Worm (Caenorhabditis elegans) whole organism, L2 larva: Measurements from ENCODE around the gene fbxb-43.
"Not testable (repeated sequence)": the region's sequence is repeated elsewhere in the genome, so short reads cannot be mapped to it uniquely, and the experiment has no call there.

Experiments
- C34F6.9 ChIP-seq: fragments of 150-350 bp; optimal IDR thresholded peaks from 2 replicates; lab custom pipeline; 2014; ENCODE audit warnings: missing biosample characterization, missing genetic modification characterization
- F13H6.1 ChIP-seq: sonication (generic microtip); optimal IDR thresholded peaks from 2 replicates; lab custom pipeline; 2016; ENCODE audit warnings: missing genetic modification characterization, missing compliant biosample characterization
- Y55F3AM.14 ChIP-seq: fragments of 200-800 bp; sonication (Bioruptor generic); optimal IDR thresholded peaks from 2 replicates; lab custom pipeline; 2018; ENCODE audit warnings: mild to moderate bottlenecking, missing genetic modification characterization, missing compliant biosample characterization
- aly-2 ChIP-seq: fragments of 150-350 bp; optimal IDR thresholded peaks from 2 replicates; lab custom pipeline; 2014; ENCODE audit warnings: missing biosample characterization, missing genetic modification characterization
- ama-1 ChIP-seq: fragments of 150-350 bp; optimal IDR thresholded peaks from 2 replicates; lab custom pipeline; 2018; ENCODE audit warnings: inconsistent platforms
- blmp-1 ChIP-seq: sonication (generic microtip); optimal IDR thresholded peaks from 2 replicates; lab custom pipeline; 2017; ENCODE audit warnings: missing genetic modification characterization, mild to moderate bottlenecking, missing compliant biosample characterization, antibody characterized with exemption, moderate library complexity; ENCODE audit not compliant: insufficient read depth
- ceh-16 ChIP-seq: fragments of 150-350 bp; optimal IDR thresholded peaks from 2 replicates; lab custom pipeline; 2014; ENCODE audit warnings: missing biosample characterization, missing genetic modification characterization
- ceh-82 ChIP-seq: fragments of 150-350 bp; optimal IDR thresholded peaks from 2 replicates; lab custom pipeline; 2014; ENCODE audit warnings: missing biosample characterization, missing genetic modification characterization
- crh-2 ChIP-seq: sonication (generic microtip); optimal IDR thresholded peaks from 2 replicates; lab custom pipeline; 2017; ENCODE audit warnings: missing biosample characterization, missing genetic modification characterization
- dmd-4 ChIP-seq: sonication (generic microtip); optimal IDR thresholded peaks from 2 replicates; lab custom pipeline; 2017; ENCODE audit warnings: missing biosample characterization, missing genetic modification characterization
- egl-27 ChIP-seq: sonication (generic microtip); optimal IDR thresholded peaks from 3 replicates; lab custom pipeline; 2017; ENCODE audit warnings: missing biosample characterization, missing genetic modification reagents, missing genetic modification characterization
- elt-1 ChIP-seq: fragments of 150-350 bp; optimal IDR thresholded peaks from 2 replicates; lab custom pipeline; 2014; ENCODE audit warnings: missing biosample characterization, missing genetic modification characterization
- gmeb-1 ChIP-seq: fragments of 150-350 bp; optimal IDR thresholded peaks from 2 replicates; lab custom pipeline; 2014; ENCODE audit warnings: missing biosample characterization, missing genetic modification characterization
- lin-11 ChIP-seq: fragments of 150-350 bp; sonication (generic microtip); optimal IDR thresholded peaks from 2 replicates; lab custom pipeline; 2014; ENCODE audit warnings: missing biosample characterization, missing genetic modification characterization, inconsistent platforms, mixed read lengths
- lin-13 ChIP-seq: fragments of 150-350 bp; optimal IDR thresholded peaks from 2 replicates; lab custom pipeline; 2014; ENCODE audit warnings: missing biosample characterization, missing genetic modification reagents, missing genetic modification characterization
- lin-39 ChIP-seq: fragments of 150-350 bp; optimal IDR thresholded peaks from 2 replicates; lab custom pipeline; 2014; ENCODE audit warnings: missing biosample characterization, missing genetic modification reagents, missing genetic modification characterization
- lsy-2 ChIP-seq, 2 experiments: fragments of 150-350 bp in 1 of 2; sonication (generic microtip) in 1 of 2; optimal IDR thresholded peaks; 2 replicates each; lab custom pipeline; 2014 to 2017; ENCODE audit warnings: missing biosample characterization in 2 of 2, missing genetic modification characterization in 2 of 2
- mbf-1 ChIP-seq: sonication (generic microtip); optimal IDR thresholded peaks from 2 replicates; lab custom pipeline; 2017; ENCODE audit warnings: missing biosample characterization, missing genetic modification characterization
- nhr-10 ChIP-seq: sonication (generic microtip); optimal IDR thresholded peaks from 2 replicates; lab custom pipeline; 2017; ENCODE audit warnings: missing biosample characterization, missing genetic modification characterization
- nhr-11 ChIP-seq: fragments of 150-350 bp; optimal IDR thresholded peaks from 2 replicates; lab custom pipeline; 2014; ENCODE audit warnings: missing biosample characterization, missing genetic modification characterization
- nhr-12 ChIP-seq: fragments of 150-350 bp; optimal IDR thresholded peaks from 2 replicates; lab custom pipeline; 2014; ENCODE audit warnings: missing biosample characterization, missing genetic modification characterization
- nhr-25 ChIP-seq: fragments of 150-350 bp; sonication (generic microtip); optimal IDR thresholded peaks from 3 replicates; lab custom pipeline; 2014; ENCODE audit warnings: missing biosample characterization, missing genetic modification characterization
- nhr-6 ChIP-seq: fragments of 150-350 bp; optimal IDR thresholded peaks from 2 replicates; lab custom pipeline; 2014; ENCODE audit warnings: missing biosample characterization, missing genetic modification characterization
- nhr-77 ChIP-seq: fragments of 150-350 bp; optimal IDR thresholded peaks from 2 replicates; lab custom pipeline; 2014; ENCODE audit warnings: missing biosample characterization, missing genetic modification characterization
- peb-1 ChIP-seq: fragments of 150-350 bp; optimal IDR thresholded peaks from 2 replicates; lab custom pipeline; 2014; ENCODE audit warnings: missing biosample characterization, missing genetic modification characterization
- sem-4 ChIP-seq: fragments of 150-350 bp; optimal IDR thresholded peaks from 2 replicates; lab custom pipeline; 2014; ENCODE audit warnings: missing biosample characterization, missing genetic modification reagents, missing genetic modification characterization
- skn-1 ChIP-seq: sonication (generic microtip); optimal IDR thresholded peaks from 2 replicates; lab custom pipeline; 2017; ENCODE audit warnings: missing biosample characterization, missing genetic modification characterization
- snpc-4 ChIP-seq: fragments of 150-350 bp; optimal IDR thresholded peaks from 2 replicates; lab custom pipeline; 2014; ENCODE audit warnings: missing biosample characterization, missing genetic modification characterization
- unc-39 ChIP-seq: fragments of 150-350 bp; optimal IDR thresholded peaks from 2 replicates; lab custom pipeline; 2014; ENCODE audit warnings: missing biosample characterization, missing genetic modification characterization
- unc-55 ChIP-seq: fragments of 150-350 bp; sonication (generic microtip); optimal IDR thresholded peaks from 3 replicates; lab custom pipeline; 2014; ENCODE audit warnings: missing biosample characterization, missing genetic modification reagents, missing genetic modification characterization
- zag-1 ChIP-seq: fragments of 150-350 bp; optimal IDR thresholded peaks from 2 replicates; lab custom pipeline; 2014; ENCODE audit warnings: missing biosample characterization, missing genetic modification characterization
- ztf-11 ChIP-seq: sonication (generic microtip); optimal IDR thresholded peaks from 2 replicates; lab custom pipeline; 2017; ENCODE audit warnings: missing biosample characterization, missing genetic modification characterization
- ztf-4 ChIP-seq: fragments of 150-350 bp; optimal IDR thresholded peaks from 2 replicates; lab custom pipeline; 2014; ENCODE audit warnings: missing biosample characterization, missing genetic modification characterization

Gene fbxb-43

ce11 chrII:1550501-1550900, 14.5 kb downstream of the fbxb-43 start, which contains the start of the genes fbxb-52 and fbxb-51:
Gene fbxb-52, minus strand, starts transcription at chrII:1550601.
Gene fbxb-51, plus strand, starts transcription at chrII:1550712.
- no peak for TF ChIP-seq egl-27
- no peak for TF ChIP-seq C34F6.9 (tag; lab: Kevin White, UChicago)
- no peak for TF ChIP-seq mbf-1 (tag; lab: Kevin White, UChicago)
- TF ChIP-seq lin-13 (GFP tag; lab: Kevin White, UChicago), result no peak
- no peak for TF ChIP-seq nhr-11

- not testable (repeated sequence) for TF ChIP-seq lin-39, lin-11, mbf-1 (tag; lab: Kevin White, UChicago)
These were observed 20.2 kb downstream of the fbxb-43 start, which contains the start of the genes fbxb-54 and fbxb-50 for ce11 chrII:1556217-1556616. Gene fbxb-54, minus strand, starts transcription at chrII:1556317. Gene fbxb-50, plus strand, starts transcription at chrII:1556443.

ce11 chrII:1560839-1561238, 24.8 kb downstream of the fbxb-43 start:
- TF ChIP-seq crh-2 (tag; lab: Kevin White, UChicago), result no peak
- no peak for TF ChIP-seq zag-1 (tag; lab: Kevin White, UChicago)
- no peak for TF ChIP-seq ztf-4 (tag; lab: Kevin White, UChicago)
- no peak for TF ChIP-seq nhr-11
- no peak for TF ChIP-seq blmp-1
- no peak for TF ChIP-seq ama-1 (lab: Kevin White, UChicago)
- TF ChIP-seq sem-4 (tag; lab: Kevin White, UChicago), result no peak
- no peak for TF ChIP-seq C34F6.9 (tag; lab: Kevin White, UChicago)
- TF ChIP-seq lsy-2 (tag; optimal IDR thresholded peaks at IDR 0.05; lab: Kevin White, UChicago), result no peak
- TF ChIP-seq nhr-25, result no peak
- no peak for TF ChIP-seq F13H6.1 (tag; lab: Kevin White, UChicago)
- no peak for TF ChIP-seq skn-1
- TF ChIP-seq ceh-82, result no peak
- TF ChIP-seq nhr-77 (tag; lab: Kevin White, UChicago), result no peak
- no peak for TF ChIP-seq nhr-12
- TF ChIP-seq, all 48 proteins: peak for 0

ce11 chrII:1561863-1562262, 25.8 kb downstream of the fbxb-43 start, which contains the start of gene K05F6.14:
Gene K05F6.14, plus strand, starts transcription at chrII:1562163.
- TF ChIP-seq nhr-77 (tag; lab: Kevin White, UChicago), result no peak
- TF ChIP-seq skn-1, result no peak
- TF ChIP-seq ceh-82, result no peak
- no peak for TF ChIP-seq F13H6.1 (tag; lab: Kevin White, UChicago)
- TF ChIP-seq unc-55 (GFP tag; lab: Kevin White, UChicago), result no peak
- TF ChIP-seq aly-2 (tag; lab: Kevin White, UChicago), result no peak
- TF ChIP-seq nhr-11, result no peak
- TF ChIP-seq ceh-16 (tag; lab: Kevin White, UChicago), result no peak
- TF ChIP-seq gmeb-1 (tag; lab: Kevin White, UChicago), result no peak
- no peak for TF ChIP-seq snpc-4 (tag; lab: Kevin White, UChicago)
- TF ChIP-seq dmd-4 (tag; lab: Kevin White, UChicago), result no peak
- TF ChIP-seq C34F6.9 (tag; lab: Kevin White, UChicago), result no peak
- no peak for TF ChIP-seq sem-4 (tag; lab: Kevin White, UChicago)
- no peak for TF ChIP-seq nhr-10 (tag; lab: Kevin White, UChicago)

ce11 chrII:1567646-1568045, 31.6 kb downstream of the fbxb-43 start, which contains the start of gene K05F6.8:
Gene K05F6.8, minus strand, starts transcription at chrII:1567746.
- TF ChIP-seq elt-1 (tag; lab: Kevin White, UChicago), result no peak
- no peak for TF ChIP-seq blmp-1
- no peak for TF ChIP-seq crh-2 (tag; lab: Kevin White, UChicago)
- no peak for TF ChIP-seq sem-4 (tag; lab: Kevin White, UChicago)
- no peak for TF ChIP-seq Y55F3AM.14 (GFP tag; lab: Kevin White, UChicago)
- TF ChIP-seq dmd-4 (tag; lab: Kevin White, UChicago), result no peak
- TF ChIP-seq ama-1 (lab: Kevin White, UChicago), result no peak
- TF ChIP-seq lin-39 (tag; lab: Kevin White, UChicago), result no peak
- TF ChIP-seq peb-1, result no peak
- no peak for TF ChIP-seq C34F6.9 (tag; lab: Kevin White, UChicago)
- no peak for TF ChIP-seq nhr-12
- no peak for TF ChIP-seq gmeb-1 (tag; lab: Kevin White, UChicago)
- TF ChIP-seq unc-39 (tag; lab: Kevin White, UChicago), result no peak
- no peak for TF ChIP-seq ztf-11 (tag; lab: Kevin White, UChicago)
- TF ChIP-seq snpc-4 (tag; lab: Kevin White, UChicago), result no peak
- no peak for TF ChIP-seq aly-2 (tag; lab: Kevin White, UChicago)
- TF ChIP-seq lin-11 (tag; lab: Kevin White, UChicago), result no peak
- no peak for TF ChIP-seq lin-13 (GFP tag; lab: Kevin White, UChicago)
- TF ChIP-seq nhr-6 (tag; lab: Kevin White, UChicago), result no peak
